Worm (Caenorhabditis elegans): ENCODE results near the gene msp-49.

ce11 chrII:5176934-5177333, 17.2 kb upstream of the msp-49 start:
- TF ChIP-seq nhr-90 (tag; optimal IDR thresholded peaks at IDR 0.05), result no peak
- TF ChIP-seq Y53G8AR.9 (GFP tag; conservative IDR thresholded peaks at IDR 0.05), result no peak
- TF ChIP-seq unc-62 (GFP tag; optimal IDR thresholded peaks at IDR 0.05), result no peak
- no peak for TF ChIP-seq D2030.7 (GFP tag; IDR thresholded peaks at IDR 0.05)

Measured in whole organism, young adult.